Fruit fly (Drosophila melanogaster): ENCODE results near the gene CG33270.

Gene CG33270

DNA sequence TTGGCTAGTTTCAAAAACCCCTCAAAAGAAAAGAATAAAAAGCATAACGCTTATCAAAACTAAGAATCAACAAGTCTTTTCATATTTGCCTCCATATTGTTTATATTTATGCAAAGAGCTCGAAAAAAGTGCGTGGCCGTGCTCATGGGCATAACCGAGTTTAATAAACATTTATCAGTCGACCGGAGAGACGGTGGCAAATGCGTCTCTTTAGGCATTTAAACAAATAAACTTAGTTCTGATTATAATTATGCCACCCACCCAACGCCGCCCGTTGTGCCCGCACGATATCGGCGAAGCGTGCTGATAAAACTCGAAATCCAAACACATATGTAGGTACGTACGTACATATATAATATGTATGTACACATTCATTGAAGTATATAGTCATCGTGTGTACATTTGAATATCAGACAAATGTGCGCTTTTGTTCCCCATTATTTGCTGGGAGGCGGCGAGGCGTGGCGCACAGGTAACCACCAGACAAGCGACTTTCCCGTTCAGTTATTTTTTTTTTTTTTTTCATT is 50.0 kb downstream of the CG33270 start (continued):
- TF ChIP-seq CG14441 (GFP tag; IDR thresholded peaks at IDR 0.05) = peak; percentile 30; the same call in 1 of the 2 replicates
- TF ChIP-seq CG12744 (GFP tag; optimal IDR thresholded peaks at IDR 0.05) = peak; percentile 1
- peak; percentile 51 for TF ChIP-seq grn (GFP tag; optimal IDR thresholded peaks at IDR 0.05)
- TF ChIP-seq HHEX (GFP tag; optimal IDR thresholded peaks at IDR 0.05) = peak; percentile 27
- TF ChIP-seq CG15601 (tag; optimal IDR thresholded peaks at IDR 0.05) = peak; percentile 28
- TF ChIP-seq pros (GFP tag; optimal IDR thresholded peaks at IDR 0.05) = peak; percentile 44
- TF ChIP-seq BtbVII (GFP tag; optimal IDR thresholded peaks at IDR 0.05) = peak; percentile 66
- peak; percentile 2 for TF ChIP-seq Myb (GFP tag; optimal IDR thresholded peaks at IDR 0.05)
- TF ChIP-seq Nf-YC (tag; optimal IDR thresholded peaks at IDR 0.05) = peak; percentile 12
- TF ChIP-seq insv (GFP tag; optimal IDR thresholded peaks at IDR 0.05) = no peak
- TF ChIP-seq ATbp (GFP tag; optimal IDR thresholded peaks at IDR 0.05) = peak; percentile 61
- peak; percentile 38 for TF ChIP-seq sd (tag; optimal IDR thresholded peaks at IDR 0.05)
- peak; percentile 45; the same call in 1 of the 2 replicates for TF ChIP-seq GATAe (GFP tag; conservative IDR thresholded peaks at IDR 0.05)
- TF ChIP-seq CG9215 (GFP tag; IDR thresholded peaks at IDR 0.05) = no peak
- TF ChIP-seq pho (GFP tag; optimal IDR thresholded peaks at IDR 0.05) = no peak
- TF ChIP-seq Hey (tag; optimal IDR thresholded peaks at IDR 0.05) = peak; percentile 26
- TF ChIP-seq CG6813 (GFP tag; optimal IDR thresholded peaks at IDR 0.05) = peak; percentile 60
- peak; percentile 73 for TF ChIP-seq lab (GFP tag; optimal IDR thresholded peaks at IDR 0.05)
- TF ChIP-seq B-H2 (GFP tag; optimal IDR thresholded peaks at IDR 0.05) = no peak
- TF ChIP-seq CG31365 (tag; optimal IDR thresholded peaks at IDR 0.05) = peak; percentile 6
- peak; percentile 23 for TF ChIP-seq nau (GFP tag; optimal IDR thresholded peaks at IDR 0.05)
- peak; percentile 17 for TF ChIP-seq MTF-1 (GFP tag; optimal IDR thresholded peaks at IDR 0.05; ENCODE audit: borderline replicate concordance)
- peak; percentile 69 for TF ChIP-seq CG18599 (GFP tag; optimal IDR thresholded peaks at IDR 0.05)
- peak; percentile 28 for TF ChIP-seq Hmr (GFP tag; optimal IDR thresholded peaks at IDR 0.05)
- TF ChIP-seq chm (GFP tag; IDR thresholded peaks at IDR 0.05) = peak; percentile 21; the same call in 1 of the 2 replicates
- no peak for TF ChIP-seq schlank (tag; optimal IDR thresholded peaks at IDR 0.05)
- peak; percentile 34 for TF ChIP-seq CG15514 (GFP tag; optimal IDR thresholded peaks at IDR 0.05)
- TF ChIP-seq Asciz (GFP tag; optimal IDR thresholded peaks at IDR 0.05) = peak; percentile 51
- peak in 1 of 2 experiments; percentile 29 for TF ChIP-seq Eip74EF (GFP tag; optimal IDR thresholded peaks at IDR 0.05)
- peak; percentile 18 for TF ChIP-seq CG4328 (GFP tag; optimal IDR thresholded peaks at IDR 0.05)
- peak; percentile 16 for TF ChIP-seq CG5180 (GFP tag; optimal IDR thresholded peaks at IDR 0.05)
- peak; percentile 39 for TF ChIP-seq fd3F (GFP tag; optimal IDR thresholded peaks at IDR 0.05)
- peak; percentile 3 for TF ChIP-seq CG18619 (GFP tag; optimal IDR thresholded peaks at IDR 0.05)
- TF ChIP-seq gcm (GFP tag; optimal IDR thresholded peaks at IDR 0.05) = peak; percentile 51
- peak; percentile 25 for TF ChIP-seq CG15011 (GFP tag; optimal IDR thresholded peaks at IDR 0.05)
- peak; percentile 15 for TF ChIP-seq CG13624 (GFP tag; optimal IDR thresholded peaks at IDR 0.05)
- peak; percentile 61 for TF ChIP-seq CG13296 (GFP tag; optimal IDR thresholded peaks at IDR 0.05)
- peak; percentile 21 for TF ChIP-seq CG9727 (GFP tag; optimal IDR thresholded peaks at IDR 0.05)
- TF ChIP-seq Vsx1 (GFP tag; optimal IDR thresholded peaks at IDR 0.05) = peak; percentile 20
- peak; percentile 83 for TF ChIP-seq cwo (GFP tag; optimal IDR thresholded peaks at IDR 0.05)
- TF ChIP-seq bowl (GFP tag; IDR thresholded peaks at IDR 0.05) = 0 out of 2 replicates have a peak, but pooled peaks have one; percentile 11
- no peak for TF ChIP-seq CG8359 (GFP tag; optimal IDR thresholded peaks at IDR 0.05; ENCODE audit: borderline replicate concordance)
- TF ChIP-seq CG30431 (GFP tag; optimal IDR thresholded peaks at IDR 0.05) = no peak
- peak; percentile 77 for TF ChIP-seq Fer1 (GFP tag; optimal IDR thresholded peaks at IDR 0.05)
- peak; percentile 65 for TF ChIP-seq CG10543 (GFP tag; optimal IDR thresholded peaks at IDR 0.05)
- TF ChIP-seq H15 (GFP tag; IDR thresholded peaks at IDR 0.05) = 0 out of 3 replicates have a peak, but pooled peaks have one; percentile 23
- TF ChIP-seq scrt (GFP tag; optimal IDR thresholded peaks at IDR 0.05) = peak; percentile 25

Measured in whole organism, embryonic.